Fruit fly (Drosophila melanogaster) whole organism, adult: ENCODE results near the gene Ada3.

ENCODE experiments used
- CG12768 ChIP-seq: fragments of 200-800 bp; sonication (Bioruptor generic); optimal IDR thresholded peaks from 2 replicates; lab custom pipeline; 2017; ENCODE audit warnings: missing biosample characterization, missing genetic modification characterization, mild to moderate bottlenecking, moderate library complexity, missing genetic modification reagents
- CG33017 ChIP-seq: fragments of 200-800 bp; sonication (Bioruptor generic); optimal IDR thresholded peaks from 2 replicates; lab custom pipeline; 2018; ENCODE audit warnings: missing biosample characterization, mild to moderate bottlenecking, missing genetic modification characterization, moderate library complexity
- CG5204 ChIP-seq: fragments of 200-800 bp; sonication (Bioruptor generic); optimal IDR thresholded peaks from 2 replicates; lab custom pipeline; 2016; ENCODE audit warnings: missing biosample characterization, missing genetic modification characterization
- CG7101 ChIP-seq: fragments of 200-800 bp; sonication (Bioruptor generic); optimal IDR thresholded peaks from 2 replicates; lab custom pipeline; 2018; ENCODE audit warnings: missing biosample characterization, mild to moderate bottlenecking, missing genetic modification characterization, moderate library complexity
- Crg-1 ChIP-seq: fragments of 200-800 bp; sonication (Bioruptor generic); optimal IDR thresholded peaks from 2 replicates; lab custom pipeline; 2016; ENCODE audit warnings: missing biosample characterization, missing genetic modification characterization
- Hr96 ChIP-seq: fragments of 200-800 bp; sonication (Bioruptor generic); optimal IDR thresholded peaks from 2 replicates; lab custom pipeline; 2016; ENCODE audit warnings: missing biosample characterization, missing genetic modification characterization
- Mnt ChIP-seq: fragments of 200-800 bp; sonication (Bioruptor generic); optimal IDR thresholded peaks from 2 replicates; lab custom pipeline; 2016; ENCODE audit warnings: missing biosample characterization, mild to moderate bottlenecking, missing genetic modification characterization
- bab1 ChIP-seq: fragments of 200-800 bp; sonication (Bioruptor generic); optimal IDR thresholded peaks from 3 replicates; lab custom pipeline; 2019; ENCODE audit warnings: missing biosample characterization, mild to moderate bottlenecking, missing genetic modification characterization, moderate library complexity
- cic ChIP-seq: fragments of 200-800 bp; sonication (Bioruptor generic); optimal IDR thresholded peaks from 2 replicates; lab custom pipeline; 2017; ENCODE audit warnings: missing biosample characterization, mild to moderate bottlenecking, missing genetic modification characterization, moderate library complexity
- kay ChIP-seq: fragments of 200-800 bp; sonication (Bioruptor generic); peaks from one replicate; lab custom pipeline; 2016; ENCODE audit warnings: missing biosample characterization, missing genetic modification characterization, borderline replicate concordance
- ovo ChIP-seq: fragments of 200-800 bp; sonication (Bioruptor generic); optimal IDR thresholded peaks from 2 replicates; lab custom pipeline; 2016; ENCODE audit warnings: missing biosample characterization, missing genetic modification characterization
- pad ChIP-seq: fragments of 200-800 bp; sonication (Bioruptor generic); optimal IDR thresholded peaks from 3 replicates; lab custom pipeline; 2017; ENCODE audit warnings: missing biosample characterization, missing genetic modification characterization, mild to moderate bottlenecking, moderate library complexity, missing genetic modification reagents
- toe ChIP-seq: fragments of 200-800 bp; sonication (Bioruptor generic); optimal IDR thresholded peaks from 2 replicates; lab custom pipeline; 2016; ENCODE audit warnings: missing biosample characterization, missing genetic modification characterization

- TF ChIP-seq Hr96 (GFP tag; lab: Kevin White, UChicago) (peak; percentile 3), cic (GFP tag; lab: Kevin White, UChicago) (peak; percentile 18), Crg-1 (GFP tag; lab: Kevin White, UChicago) (peak; percentile 16), Mnt (GFP tag; lab: Kevin White, UChicago) (peak; percentile 47), toe (GFP tag; lab: Kevin White, UChicago) (no peak), bab1 (GFP tag; lab: Kevin White, UChicago) (no peak), pad (GFP tag; lab: Kevin White, UChicago) (peak; percentile 61), CG5204 (no peak), ovo (GFP tag; lab: Kevin White, UChicago) (no peak), CG33017 (tag; lab: Kevin White, UChicago) (peak; percentile 82), CG12768 (peak; percentile 80), CG7101 (tag; lab: Kevin White, UChicago) (peak; percentile 90), kay (GFP tag; lab: Kevin White, UChicago) (no peak)
Observed at dm6 chrX:18094747-18095352, 9.3 kb downstream of the Ada3 start.
